Fruit fly (Drosophila melanogaster): ENCODE data around the gene eIF5B.

eIF5B gene

DNA sequence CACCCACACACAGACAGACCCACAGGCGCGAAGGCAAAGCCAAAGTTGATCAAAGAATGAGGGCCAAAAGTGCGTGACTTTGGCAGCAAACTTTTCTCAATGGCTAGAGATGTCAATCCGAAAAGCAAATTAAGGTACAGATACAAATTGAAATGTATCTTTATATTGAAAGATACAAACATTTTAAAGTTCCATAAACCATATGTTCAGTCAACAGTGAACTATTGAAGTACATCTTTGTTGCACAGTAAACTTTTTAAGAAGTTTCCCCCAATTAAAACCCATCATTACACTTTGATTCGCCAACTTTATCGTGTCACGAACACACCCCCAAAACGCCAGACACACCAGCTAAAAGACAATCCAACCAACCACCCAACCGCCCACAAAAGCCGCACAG lies 49.1 kb downstream of the eIF5B start (continued):
- TF ChIP-seq CG1792 (GFP tag; optimal IDR thresholded peaks at IDR 0.05) = peak; percentile 13
- TF ChIP-seq so (GFP tag; IDR thresholded peaks at IDR 0.05) = 0 out of 3 replicates have a peak, but pooled peaks have one; percentile 8
- no peak for TF ChIP-seq HmgD (GFP tag; optimal IDR thresholded peaks at IDR 0.05)
- TF ChIP-seq unpg (GFP tag; optimal IDR thresholded peaks at IDR 0.05) = peak; percentile 19
- peak; percentile 42 for TF ChIP-seq cwo (GFP tag; optimal IDR thresholded peaks at IDR 0.05)
- peak; percentile 15 for TF ChIP-seq CG16863 (GFP tag; optimal IDR thresholded peaks at IDR 0.05)
- peak; percentile 14; the same call in 1 of the 3 replicates for TF ChIP-seq CG16813 (GFP tag; IDR thresholded peaks at IDR 0.05; ENCODE audit: partially characterized antibody)
- TF ChIP-seq amos (GFP tag; IDR thresholded peaks at IDR 0.05; ENCODE audit: partially characterized antibody) = peak; percentile 26; the same call in 1 of the 2 replicates
- TF ChIP-seq Hr51 (GFP tag; optimal IDR thresholded peaks at IDR 0.05) = peak in 1 of 2 experiments; percentile 66
- no peak for TF ChIP-seq Dek (tag; optimal IDR thresholded peaks at IDR 0.05)
- TF ChIP-seq Med (GFP tag) = peak; percentile 44
- no peak for TF ChIP-seq lbe (GFP tag; optimal IDR thresholded peaks at IDR 0.05)
- peak; percentile 52 for TF ChIP-seq grau (tag; optimal IDR thresholded peaks at IDR 0.05)
- TF ChIP-seq dysf (GFP tag; IDR thresholded peaks at IDR 0.05) = peak; percentile 58; the same call in 2 of the 3 replicates
- peak; percentile 47; the same call in 2 of the 3 replicates for TF ChIP-seq zen2 (GFP tag; IDR thresholded peaks at IDR 0.05; ENCODE audit: partially characterized antibody)
- TF ChIP-seq CG12744 (GFP tag; optimal IDR thresholded peaks at IDR 0.05) = no peak
- 0 out of 2 replicates have a peak, but pooled peaks have one; percentile 36 for TF ChIP-seq CG11247 (GFP tag; IDR thresholded peaks at IDR 0.05)
- TF ChIP-seq Dll (GFP tag; IDR thresholded peaks at IDR 0.05; ENCODE audit: partially characterized antibody) = peak; percentile 67
- TF ChIP-seq CG9876 (GFP tag; optimal IDR thresholded peaks at IDR 0.05) = no peak
- TF ChIP-seq org-1 (GFP tag; optimal IDR thresholded peaks at IDR 0.05) = peak; percentile 40
- peak; percentile 41 for TF ChIP-seq CG7786 (GFP tag; optimal IDR thresholded peaks at IDR 0.05)
- peak; percentile 38; the same call in 1 of the 2 replicates for TF ChIP-seq Ptx1 (GFP tag; IDR thresholded peaks at IDR 0.05)
- TF ChIP-seq CG1024 (GFP tag; IDR thresholded peaks at IDR 0.05) = no peak
- no peak for TF ChIP-seq CG17568 (GFP tag; optimal IDR thresholded peaks at IDR 0.05)
- TF ChIP-seq Atf3 (GFP tag; optimal IDR thresholded peaks at IDR 0.05) = no peak
- no peak for TF ChIP-seq fru (optimal IDR thresholded peaks at IDR 0.05)
- TF ChIP-seq CG3163 (GFP tag; optimal IDR thresholded peaks at IDR 0.05) = peak; percentile 1
- TF ChIP-seq CG18262 (tag; optimal IDR thresholded peaks at IDR 0.05) = peak; percentile 10
- peak; percentile 57 for TF ChIP-seq CG13424 (tag; optimal IDR thresholded peaks at IDR 0.05)
- TF ChIP-seq CG13894 (tag; optimal IDR thresholded peaks at IDR 0.05) = no peak
- TF ChIP-seq crc (GFP tag; optimal IDR thresholded peaks at IDR 0.05) = no peak
- TF ChIP-seq CG12769 (tag; optimal IDR thresholded peaks at IDR 0.05) = peak; percentile 24
- TF ChIP-seq CG11695 (GFP tag; IDR thresholded peaks at IDR 0.05) = 0 out of 3 replicates have a peak, but pooled peaks have one; percentile 25
- no peak for TF ChIP-seq Trl (optimal IDR thresholded peaks at IDR 0.05)
- TF ChIP-seq Trl (GFP tag; optimal IDR thresholded peaks at IDR 0.05) = peak; percentile 4
- TF ChIP-seq Oli (tag; optimal IDR thresholded peaks at IDR 0.05) = peak; percentile 19
- TF ChIP-seq CG34376 (GFP tag; optimal IDR thresholded peaks at IDR 0.05) = peak; percentile 21
- TF ChIP-seq CG2712 (tag; optimal IDR thresholded peaks at IDR 0.05) = peak; percentile 1
- peak; percentile 70 for TF ChIP-seq CG13287 (GFP tag; IDR thresholded peaks at IDR 0.05; ENCODE audit: partially characterized antibody)
- TF ChIP-seq CG3407 (GFP tag; optimal IDR thresholded peaks at IDR 0.05) = no peak
- peak; percentile 8 for TF ChIP-seq Sox100B (GFP tag; optimal IDR thresholded peaks at IDR 0.05)
- no peak for TF ChIP-seq cad (GFP tag; optimal IDR thresholded peaks at IDR 0.05)
- peak; percentile 51; the same call in 1 of the 2 replicates for TF ChIP-seq CG3847 (GFP tag; IDR thresholded peaks at IDR 0.05)
- TF ChIP-seq CG10209 (GFP tag; optimal IDR thresholded peaks at IDR 0.05) = peak; percentile 27
- TF ChIP-seq ac (GFP tag; optimal IDR thresholded peaks at IDR 0.05) = no peak
- TF ChIP-seq CG9727 (GFP tag; optimal IDR thresholded peaks at IDR 0.05) = peak; percentile 29
- peak; percentile 42 for TF ChIP-seq gem (tag; optimal IDR thresholded peaks at IDR 0.05)
- no peak for TF ChIP-seq CG32532 (GFP tag; IDR thresholded peaks at IDR 0.05)
- no peak for TF ChIP-seq pfk (GFP tag; optimal IDR thresholded peaks at IDR 0.05)
- TF ChIP-seq Ets97D (GFP tag; optimal IDR thresholded peaks at IDR 0.05) = no peak
